Worm (Caenorhabditis elegans) whole organism, L4 larva: ENCODE measurements around the gene gcy-9.

Experiments used
- ZK546.5 ChIP-seq, 2 experiments: sonication (generic microtip); optimal IDR thresholded peaks; 2 replicates each; lab custom pipeline; 2017; ENCODE audit warnings: missing biosample characterization in 2 of 2, missing genetic modification characterization in 2 of 2
- mdl-1 ChIP-seq, 2 experiments: fragments of 150-350 bp in 1 of 2; sonication (generic microtip) in 1 of 2; optimal IDR thresholded peaks; 2 replicates each; lab custom pipeline; 2014 to 2017; ENCODE audit warnings: missing biosample characterization in 2 of 2, missing genetic modification characterization in 2 of 2
- mep-1 ChIP-seq: fragments of 150-350 bp; sonication (generic microtip); optimal IDR thresholded peaks from 3 replicates; lab custom pipeline; 2014; ENCODE audit warnings: missing biosample characterization, missing genetic modification characterization

- TF ChIP-seq mep-1 (tag; lab: Kevin White, UChicago) = no peak
- no peak for TF ChIP-seq ZK546.5 (tag; optimal IDR thresholded peaks at IDR 0.05; lab: Kevin White, UChicago)
- no peak for TF ChIP-seq mdl-1 (tag; optimal IDR thresholded peaks at IDR 0.05; lab: Kevin White, UChicago)
Measured at ce11 chrX:11375509-11375908, 37.8 kb upstream of the gcy-9 start, which contains the start of gene F42E11.3.
